Worm (Caenorhabditis elegans) whole organism, early embryonic: ENCODE results near the gene K09C4.5.

Experiments
- B0310.2 ChIP-seq: sonication (generic microtip); optimal IDR thresholded peaks from 2 replicates; lab custom pipeline; 2016; ENCODE audit warnings: mild to moderate bottlenecking, missing genetic modification characterization, missing compliant biosample characterization
- aly-1 ChIP-seq: sonication (generic microtip); optimal IDR thresholded peaks from 2 replicates; lab custom pipeline; 2016; ENCODE audit warnings: missing genetic modification characterization, missing compliant biosample characterization
- ama-1 ChIP-seq: fragments of 150-350 bp; optimal IDR thresholded peaks from 2 replicates; lab custom pipeline; 2014
- ceh-13 ChIP-seq: fragments of 200-800 bp; sonication (Bioruptor generic); optimal IDR thresholded peaks from 2 replicates; lab custom pipeline; 2018; ENCODE audit warnings: mild to moderate bottlenecking, missing genetic modification characterization, missing compliant biosample characterization
- ceh-36 ChIP-seq: sonication (generic microtip); optimal IDR thresholded peaks from 2 replicates; lab custom pipeline; 2016; ENCODE audit warnings: missing genetic modification characterization, inconsistent platforms, missing compliant biosample characterization
- ets-7 ChIP-seq: sonication (generic microtip); optimal IDR thresholded peaks from 2 replicates; lab custom pipeline; 2016; ENCODE audit warnings: missing genotype, missing genetic modification characterization, missing compliant biosample characterization
- flt-1 ChIP-seq: fragments of 200-800 bp; sonication (Bioruptor generic); IDR thresholded peaks from 2 replicates; pipeline ENCODE4 v1.3.6; 2022; ENCODE audit warnings: missing genetic modification characterization, missing compliant biosample characterization
- hmbx-1 ChIP-seq: sonication (generic microtip); optimal IDR thresholded peaks from 2 replicates; lab custom pipeline; 2016; ENCODE audit warnings: mild to moderate bottlenecking, missing genetic modification characterization, missing compliant biosample characterization
- hnd-1 ChIP-seq: sonication (generic microtip); optimal IDR thresholded peaks from 2 replicates; lab custom pipeline; 2016; ENCODE audit warnings: missing genetic modification characterization, missing compliant biosample characterization
- pes-1 ChIP-seq: fragments of 200-800 bp; sonication (Bioruptor generic); IDR thresholded peaks from 2 replicates; pipeline ENCODE4 v1.3.6; 2022; ENCODE audit warnings: missing genetic modification reagents, missing genetic modification characterization, missing compliant biosample characterization
- tbx-11 ChIP-seq: fragments of 200-800 bp; sonication (Bioruptor generic); IDR thresholded peaks from 2 replicates; pipeline ENCODE4 v1.3.6; 2022; ENCODE audit warnings: missing genetic modification characterization, missing compliant biosample characterization
- tra-4 ChIP-seq: sonication (generic microtip); optimal IDR thresholded peaks from 2 replicates; lab custom pipeline; 2017; ENCODE audit warnings: missing genetic modification characterization, missing compliant biosample characterization

- TF ChIP-seq ama-1 (lab: Kevin White, UChicago) (no peak), flt-1 (GFP tag; lab: Robert Waterston, UW) (no peak), tbx-11 (GFP tag; lab: Robert Waterston, UW) (no peak), ceh-13 (GFP tag; lab: Kevin White, UChicago) (no peak), B0310.2 (no peak), ceh-36 (tag; lab: Kevin White, UChicago) (no peak), aly-1 (tag; lab: Kevin White, UChicago) (no peak), ets-7 (tag; lab: Kevin White, UChicago) (no peak), pes-1 (GFP tag; lab: Robert Waterston, UW) (no peak), hmbx-1 (tag; lab: Kevin White, UChicago) (no peak), hnd-1 (tag; lab: Kevin White, UChicago) (no peak), tra-4 (tag; lab: Kevin White, UChicago) (no peak)
These were observed 25.5 kb upstream of the K09C4.5 start, which contains the start of gene lbp-3 for ce11 chrX:3256784-3257493.
